Worm (Caenorhabditis elegans) whole organism, L1 larva: ENCODE measurements around the gene Y57G11B.8.

ENCODE experiments used
- C34B4.2 ChIP-seq: sonication (generic microtip); optimal IDR thresholded peaks from 2 replicates; lab custom pipeline; 2017; ENCODE audit warnings: mild to moderate bottlenecking, missing genetic modification characterization, missing compliant biosample characterization
- Y116A8C.19 ChIP-seq: sonication (generic microtip); optimal IDR thresholded peaks from 2 replicates; lab custom pipeline; 2016; ENCODE audit warnings: missing compliant biosample characterization, missing genetic modification characterization, borderline replicate concordance
- blmp-1 ChIP-seq: fragments of 150-350 bp; optimal IDR thresholded peaks from 2 replicates; lab custom pipeline; 2014; ENCODE audit warnings: missing biosample characterization, missing genetic modification characterization
- ceh-8 ChIP-seq: fragments of 200-800 bp; sonication (Bioruptor generic); optimal IDR thresholded peaks from 2 replicates; lab custom pipeline; 2018; ENCODE audit warnings: mild to moderate bottlenecking, missing genetic modification characterization, moderate library complexity, missing compliant biosample characterization
- ceh-82 ChIP-seq, 3 experiments: fragments of 150-350 bp in 1 of 3; sonication (generic microtip) in 2 of 3; optimal IDR thresholded peaks; 2 replicates each; lab custom pipeline; 2014 to 2017; ENCODE audit warnings: missing biosample characterization in 3 of 3, missing genetic modification characterization in 3 of 3
- dpl-1 ChIP-seq, 3 experiments: fragments of 150-350 bp in 2 of 3; sonication (generic microtip) in 1 of 3; optimal IDR thresholded peaks; 2 replicates each; lab custom pipeline; 2014 to 2017; ENCODE audit warnings: missing biosample characterization in 3 of 3, missing genetic modification characterization in 3 of 3, missing genetic modification reagents in 3 of 3
- efl-1 ChIP-seq, 4 experiments: fragments of 150-350 bp; optimal IDR thresholded peaks in 3 of 4; peaks in 1 of 4; 1 replicate in 1 of 4; 2 replicates in 3 of 4; lab custom pipeline; 2014; ENCODE audit warnings: missing biosample characterization in 2 of 4, missing genetic modification characterization in 2 of 4, missing genetic modification reagents in 2 of 4
- efl-3 ChIP-seq: fragments of 200-800 bp; sonication (Bioruptor generic); optimal IDR thresholded peaks from 2 replicates; lab custom pipeline; 2018; ENCODE audit warnings: mild to moderate bottlenecking, missing genetic modification characterization, missing compliant biosample characterization
- elt-2 ChIP-seq: sonication (generic microtip); optimal IDR thresholded peaks from 2 replicates; lab custom pipeline; 2016; ENCODE audit warnings: missing genetic modification characterization, mild to moderate bottlenecking, inconsistent platforms, missing compliant biosample characterization, missing genetic modification reagents
- elt-3 ChIP-seq, 6 experiments: fragments of 150-350 bp in 1 of 6; sonication (generic microtip); optimal IDR thresholded peaks; 2 replicates each; lab custom pipeline; 2017 to 2018; ENCODE audit warnings: missing biosample characterization in 6 of 6, missing genetic modification characterization in 6 of 6, inconsistent platforms in 1 of 6
- ets-5 ChIP-seq: fragments of 200-800 bp; sonication (Bioruptor generic); IDR thresholded peaks from 2 replicates; pipeline ENCODE4 v1.3.6; 2022; ENCODE audit warnings: missing genetic modification characterization, missing compliant biosample characterization
- fkh-10 ChIP-seq: sonication (generic microtip); optimal IDR thresholded peaks from 2 replicates; lab custom pipeline; 2017; ENCODE audit warnings: missing biosample characterization, missing genetic modification reagents, missing genetic modification characterization
- fkh-4 ChIP-seq: sonication (generic microtip); optimal IDR thresholded peaks from 2 replicates; lab custom pipeline; 2016; ENCODE audit warnings: missing compliant biosample characterization, missing genetic modification characterization, borderline replicate concordance
- fos-1 ChIP-seq: fragments of 150-350 bp; optimal IDR thresholded peaks from 2 replicates; lab custom pipeline; 2014; ENCODE audit warnings: missing biosample characterization, missing genetic modification characterization
- grh-1 ChIP-seq: fragments of 200-800 bp; sonication (Bioruptor generic); IDR thresholded peaks from 2 replicates; pipeline ENCODE4 v1.3.6; 2022; ENCODE audit warnings: missing genetic modification reagents, missing genetic modification characterization, missing compliant biosample characterization
- hlh-4 ChIP-seq: sonication (generic microtip); optimal IDR thresholded peaks from 2 replicates; lab custom pipeline; 2016; ENCODE audit warnings: mild to moderate bottlenecking, missing genetic modification characterization, missing compliant biosample characterization
- isw-1 ChIP-seq: fragments of 200-800 bp; sonication (Bioruptor generic); IDR thresholded peaks from 2 replicates; pipeline ENCODE4 v1.3.6; 2022; ENCODE audit warnings: missing genetic modification characterization, missing compliant biosample characterization
- jun-1 ChIP-seq: fragments of 150-350 bp; optimal IDR thresholded peaks from 2 replicates; lab custom pipeline; 2014; ENCODE audit warnings: missing biosample characterization, missing genetic modification reagents, missing genetic modification characterization
- lin-13 ChIP-seq: fragments of 150-350 bp; optimal IDR thresholded peaks from 2 replicates; lab custom pipeline; 2014; ENCODE audit warnings: missing biosample characterization, missing genetic modification reagents, missing genetic modification characterization
- lin-15B ChIP-seq: fragments of 150-350 bp; sonication (generic microtip); optimal IDR thresholded peaks from 3 replicates; lab custom pipeline; 2014; ENCODE audit warnings: missing biosample characterization, missing genetic modification characterization
- lin-35 ChIP-seq, 2 experiments: fragments of 150-350 bp; optimal IDR thresholded peaks; 2 replicates each; lab custom pipeline; 2014; ENCODE audit warnings: missing biosample characterization in 2 of 2, missing genetic modification characterization in 2 of 2, missing genetic modification reagents in 2 of 2
- lin-39 ChIP-seq: fragments of 150-350 bp; optimal IDR thresholded peaks from 2 replicates; lab custom pipeline; 2014; ENCODE audit warnings: missing biosample characterization, missing genetic modification reagents, missing genetic modification characterization
- lsy-2 ChIP-seq, 2 experiments: fragments of 150-350 bp; optimal IDR thresholded peaks; 2 replicates each; lab custom pipeline; 2014; ENCODE audit warnings: missing biosample characterization in 2 of 2, missing genetic modification characterization in 2 of 2
- mdl-1 ChIP-seq, 2 experiments: fragments of 150-350 bp; optimal IDR thresholded peaks; 2 replicates each; lab custom pipeline; 2014 to 2017; ENCODE audit warnings: missing biosample characterization in 2 of 2, missing genetic modification characterization in 2 of 2, inconsistent platforms in 1 of 2
- mef-2 ChIP-seq: fragments of 150-350 bp; optimal IDR thresholded peaks from 2 replicates; lab custom pipeline; 2014; ENCODE audit warnings: missing biosample characterization, missing genetic modification characterization
- nhr-11 ChIP-seq: fragments of 150-350 bp; optimal IDR thresholded peaks from 2 replicates; lab custom pipeline; 2014; ENCODE audit warnings: missing biosample characterization, missing genetic modification characterization
- nhr-19 ChIP-seq: fragments of 200-800 bp; sonication (Bioruptor generic); conservative IDR thresholded peaks from 2 replicates; pipeline ENCODE4 v1.3.6; 2022; ENCODE audit warnings: missing genetic modification characterization, missing compliant biosample characterization
- nhr-20 ChIP-seq: sonication (generic microtip); optimal IDR thresholded peaks from 2 replicates; lab custom pipeline; 2016; ENCODE audit warnings: mild to moderate bottlenecking, missing genetic modification characterization, missing compliant biosample characterization
- nhr-237 ChIP-seq: fragments of 150-350 bp; optimal IDR thresholded peaks from 2 replicates; lab custom pipeline; 2014; ENCODE audit warnings: missing biosample characterization, missing genetic modification characterization
- nhr-28 ChIP-seq: fragments of 150-350 bp; optimal IDR thresholded peaks from 2 replicates; lab custom pipeline; 2014; ENCODE audit warnings: missing biosample characterization, missing genetic modification characterization
- nhr-47 ChIP-seq: sonication (generic microtip); optimal IDR thresholded peaks from 2 replicates; lab custom pipeline; 2016; ENCODE audit warnings: mild to moderate bottlenecking, missing genetic modification characterization, moderate library complexity, missing compliant biosample characterization
- nhr-71 ChIP-seq: sonication (generic microtip); optimal IDR thresholded peaks from 2 replicates; lab custom pipeline; 2016; ENCODE audit warnings: mild to moderate bottlenecking, missing genetic modification characterization, moderate library complexity, missing compliant biosample characterization
- nhr-76 ChIP-seq: sonication (generic microtip); optimal IDR thresholded peaks from 2 replicates; lab custom pipeline; 2017; ENCODE audit warnings: missing biosample characterization, missing genetic modification characterization
- nhr-77 ChIP-seq: fragments of 150-350 bp; optimal IDR thresholded peaks from 2 replicates; lab custom pipeline; 2014; ENCODE audit warnings: missing biosample characterization, missing genetic modification characterization
- nhr-85 ChIP-seq: sonication (generic microtip); peaks from one replicate; lab custom pipeline; 2016; ENCODE audit warnings: missing genetic modification characterization, inconsistent platforms, missing compliant biosample characterization
- pag-3 ChIP-seq: sonication (generic microtip); optimal IDR thresholded peaks from 2 replicates; lab custom pipeline; 2017; ENCODE audit warnings: missing genetic modification characterization, mild to moderate bottlenecking, missing compliant biosample characterization, antibody characterized with exemption, borderline replicate concordance; ENCODE audit not compliant: insufficient read depth
- rnt-1 ChIP-seq: sonication (generic microtip); optimal IDR thresholded peaks from 2 replicates; lab custom pipeline; 2016; ENCODE audit warnings: mild to moderate bottlenecking, missing genetic modification characterization, moderate library complexity, missing compliant biosample characterization
- snu-23 ChIP-seq: sonication (generic microtip); optimal IDR thresholded peaks from 2 replicates; lab custom pipeline; 2016; ENCODE audit warnings: missing genetic modification characterization, missing compliant biosample characterization
- tbx-2 ChIP-seq: sonication (generic microtip); optimal IDR thresholded peaks from 2 replicates; lab custom pipeline; 2016; ENCODE audit warnings: missing genetic modification characterization, missing compliant biosample characterization
- tlp-1 ChIP-seq: fragments of 150-350 bp; optimal IDR thresholded peaks from 2 replicates; lab custom pipeline; 2014; ENCODE audit warnings: missing biosample characterization, missing genetic modification characterization
- unc-30 ChIP-seq: sonication (generic microtip); optimal IDR thresholded peaks from 2 replicates; lab custom pipeline; 2017; ENCODE audit warnings: missing biosample characterization, missing genetic modification characterization
- unc-98 ChIP-seq: fragments of 200-800 bp; sonication (Bioruptor generic); IDR thresholded peaks from 2 replicates; pipeline ENCODE4 v1.3.6; 2022; ENCODE audit warnings: missing genetic modification characterization, missing compliant biosample characterization
- vab-15 ChIP-seq: sonication (generic microtip); optimal IDR thresholded peaks from 2 replicates; lab custom pipeline; 2017; ENCODE audit warnings: missing genotype, mild to moderate bottlenecking, missing genetic modification characterization, missing compliant biosample characterization
- xbp-1 ChIP-seq: sonication (generic microtip); optimal IDR thresholded peaks from 2 replicates; lab custom pipeline; 2016; ENCODE audit warnings: missing genetic modification characterization, missing compliant biosample characterization

Gene Y57G11B.8

ce11 chrIV:14605143-14605542 is 26.6 kb upstream of the Y57G11B.8 start (continued):
- TF ChIP-seq nhr-28 (tag; lab: Kevin White, UChicago): no peak
- peak; percentile 38 for TF ChIP-seq nhr-20 (tag; lab: Kevin White, UChicago)
- TF ChIP-seq efl-3 (GFP tag; lab: Kevin White, UChicago): no peak
- TF ChIP-seq tlp-1 (tag; lab: Kevin White, UChicago): no peak
- TF ChIP-seq nhr-71 (tag; lab: Kevin White, UChicago): peak; percentile 20
- TF ChIP-seq dpl-1 (GFP tag; optimal IDR thresholded peaks at IDR 0.05; lab: Kevin White, UChicago): no peak
- TF ChIP-seq snu-23: no peak
- no peak for TF ChIP-seq fkh-4 (tag; lab: Kevin White, UChicago)
- peak; percentile 78 for TF ChIP-seq blmp-1 (tag; lab: Kevin White, UChicago)
- TF ChIP-seq pag-3 (tag; lab: Kevin White, UChicago): no peak
- no peak for TF ChIP-seq rnt-1 (tag; lab: Kevin White, UChicago)
- TF ChIP-seq nhr-19 (GFP tag; lab: Robert Waterston, UW): no peak
- no peak for TF ChIP-seq hlh-4 (tag; lab: Kevin White, UChicago)

- peak; percentile 40 for TF ChIP-seq nhr-20 (tag; lab: Kevin White, UChicago)
- peak; percentile 30 for TF ChIP-seq snu-23
- no peak for TF ChIP-seq efl-1 (optimal IDR thresholded peaks at IDR 0.05; lab: Kevin White, UChicago)
- TF ChIP-seq efl-1 (GFP tag; optimal IDR thresholded peaks at IDR 0.05 in 1 of 2; lab: Kevin White, UChicago): peak in 1 of 2 experiments; percentile 90
- no peak for TF ChIP-seq xbp-1 (tag; lab: Kevin White, UChicago)
- peak in 1 of 2 experiments; percentile 34 for TF ChIP-seq lin-35 (GFP tag; optimal IDR thresholded peaks at IDR 0.05; lab: Kevin White, UChicago)
- peak; percentile 84 for TF ChIP-seq nhr-85
- TF ChIP-seq, all 84 proteins: peak for 5
Observed at ce11 chrIV:14603022-14603421, 24.5 kb upstream of the Y57G11B.8 start.

DNA sequence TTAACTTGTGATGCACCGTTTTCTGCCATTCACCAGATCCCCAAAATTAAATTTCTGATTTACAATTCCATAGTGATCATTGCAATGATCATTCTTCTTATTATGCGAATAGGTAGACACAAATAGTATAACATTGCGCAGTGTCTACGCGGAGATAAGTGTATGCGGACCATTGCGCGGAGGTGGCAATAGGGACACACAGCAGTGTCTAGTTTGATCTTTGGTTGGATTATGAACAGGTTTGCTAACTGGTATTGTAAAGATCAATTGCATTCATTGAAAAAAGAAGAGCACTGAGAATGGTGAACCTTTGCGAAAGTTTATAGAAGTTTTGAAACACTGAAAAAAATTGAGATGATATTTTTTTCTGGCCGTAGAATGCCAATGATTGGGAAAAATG is 20.8 kb upstream of the Y57G11B.8 start:
- TF ChIP-seq nhr-76 (tag; lab: Kevin White, UChicago) (no peak), blmp-1 (tag; lab: Kevin White, UChicago) (peak; percentile 12), elt-3 (tag; optimal IDR thresholded peaks at IDR 0.05; lab: Kevin White, UChicago) (peak in 1 of 6 experiments; percentile 55), nhr-85 (peak; percentile 67), unc-98 (GFP tag; lab: Robert Waterston, UW) (no peak), nhr-20 (tag; lab: Kevin White, UChicago) (peak; percentile 46)

DNA sequence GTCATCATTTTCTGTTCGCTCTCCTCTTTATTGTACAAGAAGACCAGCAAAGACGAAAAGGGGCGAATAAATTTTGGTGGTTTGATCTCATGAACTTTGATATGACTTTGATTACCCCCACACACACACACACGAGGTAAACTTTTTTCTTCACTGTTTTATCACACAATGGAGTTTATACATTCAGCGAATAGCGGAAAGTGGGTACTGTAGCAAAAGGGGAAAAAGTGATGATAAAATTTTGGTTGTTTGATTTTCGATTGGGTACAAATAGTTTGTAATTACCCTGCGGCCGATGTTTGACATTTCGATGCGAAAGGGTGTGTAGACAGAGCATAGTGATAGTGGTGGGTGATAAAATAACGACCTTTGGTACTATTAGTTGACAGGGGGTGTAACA is 15.7 kb upstream of the Y57G11B.8 start:
- TF ChIP-seq fkh-4 (tag; lab: Kevin White, UChicago) (no peak), nhr-11 (tag; lab: Kevin White, UChicago) (no peak), unc-30 (tag; lab: Kevin White, UChicago) (no peak), pag-3 (tag; lab: Kevin White, UChicago) (peak; percentile 64), lin-39 (tag; lab: Kevin White, UChicago) (no peak), grh-1 (GFP tag; lab: Robert Waterston, UW) (peak; percentile 80), mef-2 (tag; lab: Kevin White, UChicago) (no peak), elt-2 (tag; lab: Kevin White, UChicago) (peak; percentile 99), nhr-77 (tag; lab: Kevin White, UChicago) (peak; percentile 84), efl-1 (optimal IDR thresholded peaks at IDR 0.05; lab: Kevin White, UChicago) (peak; percentile 7 to 37), efl-1 (GFP tag; optimal IDR thresholded peaks at IDR 0.05 in 1 of 2; lab: Kevin White, UChicago) (peak in 1 of 2 experiments; percentile 94), lin-15B (no peak), nhr-47 (tag; lab: Kevin White, UChicago) (peak; percentile 81), fos-1 (tag; lab: Kevin White, UChicago) (peak; percentile 59), Y116A8C.19 (tag; lab: Kevin White, UChicago) (no peak), isw-1 (GFP tag; lab: Robert Waterston, UW) (no peak), mdl-1 (tag; optimal IDR thresholded peaks at IDR 0.05; lab: Kevin White, UChicago) (peak; percentile 65 to 90), lsy-2 (tag; optimal IDR thresholded peaks at IDR 0.05; lab: Kevin White, UChicago) (peak; percentile 76 to 94), nhr-71 (tag; lab: Kevin White, UChicago) (peak; percentile 97), nhr-85 (peak; percentile 100), vab-15 (peak; percentile 82), jun-1 (tag; lab: Kevin White, UChicago) (peak; percentile 82), ceh-8 (no peak), fkh-10 (no peak), nhr-19 (GFP tag; lab: Robert Waterston, UW) (peak; percentile 90), ceh-82 (tag; optimal IDR thresholded peaks at IDR 0.05; lab: Kevin White, UChicago) (peak in 1 of 3 experiments; percentile 28), lin-13 (no peak), ets-5 (GFP tag; lab: Robert Waterston, UW) (no peak), tbx-2 (peak; percentile 86), C34B4.2 (tag; lab: Kevin White, UChicago) (no peak), nhr-237 (peak; percentile 31), snu-23 (peak; percentile 89)
